Worm (Caenorhabditis elegans): ENCODE measurements around the gene nlp-5.

nlp-5 gene

DNA sequence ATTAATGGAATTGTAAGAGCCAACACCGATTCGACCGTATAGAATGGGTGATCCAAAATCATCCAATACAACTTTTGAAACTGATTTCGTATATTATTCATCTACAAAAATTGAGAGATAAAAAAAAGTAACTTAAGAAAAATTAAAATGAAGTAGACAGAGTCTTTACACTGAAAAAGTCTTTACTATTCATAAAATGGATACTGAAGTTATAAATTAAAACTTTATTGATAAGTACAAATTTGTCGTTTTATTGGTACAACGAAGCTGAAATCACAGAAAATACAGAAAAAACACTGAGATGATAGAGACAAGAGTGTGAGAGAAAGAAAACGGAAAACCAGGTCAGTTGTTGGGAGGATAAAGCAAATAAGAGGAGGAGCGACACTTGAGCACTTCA, 23.9 kb upstream of the nlp-5 start, which contains the start of gene M110.10:
Gene M110.10 (minus strand): TSS at position 101 of the 400 bp plus-strand sequence.
- no peak for TF ChIP-seq ztf-29 (GFP tag; IDR thresholded peaks at IDR 0.05)
- TF ChIP-seq cog-1 (tag; optimal IDR thresholded peaks at IDR 0.05) = no peak
- TF ChIP-seq ztf-23 (GFP tag; IDR thresholded peaks at IDR 0.05) = no peak
- TF ChIP-seq flt-1 (GFP tag; IDR thresholded peaks at IDR 0.05) = no peak
- no peak for TF ChIP-seq tab-1 (GFP tag; IDR thresholded peaks at IDR 0.05)

ce11 chrII:8216433-8216832, 21.8 kb upstream of the nlp-5 start, which contains the start of gene M110.3:
Gene M110.3, minus strand, starts transcription at chrII:8216616.
- TF ChIP-seq ztf-23 (GFP tag; IDR thresholded peaks at IDR 0.05) (no peak), T22C8.4 (GFP tag; IDR thresholded peaks at IDR 0.05) (peak; percentile 63; the same call in 1 of the 2 replicates)

- TF ChIP-seq med-1 (GFP tag; optimal IDR thresholded peaks at IDR 0.05; ENCODE audit: insufficient read depth) = no peak
- TF ChIP-seq ztf-23 (GFP tag; IDR thresholded peaks at IDR 0.05) = no peak
- no peak for TF ChIP-seq ref-1 (GFP tag; conservative IDR thresholded peaks at IDR 0.05)
- no peak for TF ChIP-seq cog-1 (tag; optimal IDR thresholded peaks at IDR 0.05)
- no peak for TF ChIP-seq tab-1 (GFP tag; IDR thresholded peaks at IDR 0.05)
- TF ChIP-seq flt-1 (GFP tag; IDR thresholded peaks at IDR 0.05) = no peak
- no peak for TF ChIP-seq T22C8.4 (GFP tag; IDR thresholded peaks at IDR 0.05)
- TF ChIP-seq klf-2 (GFP tag; conservative IDR thresholded peaks at IDR 0.05) = no peak
- TF ChIP-seq ztf-29 (GFP tag; IDR thresholded peaks at IDR 0.05) = no peak
These were observed 21.3 kb upstream of the nlp-5 start, which contains the start of gene ifg-1 for ce11 chrII:8216922-8217321. Gene ifg-1, plus strand, starts transcription at chrII:8217222.

ce11 chrII:8218266-8218665, 20.0 kb upstream of the nlp-5 start:
- no peak for TF ChIP-seq klf-2 (GFP tag; conservative IDR thresholded peaks at IDR 0.05)
- TF ChIP-seq tab-1 (GFP tag; IDR thresholded peaks at IDR 0.05) = no peak
- no peak for TF ChIP-seq ztf-23 (GFP tag; IDR thresholded peaks at IDR 0.05)
- TF ChIP-seq T22C8.4 (GFP tag; IDR thresholded peaks at IDR 0.05) = no peak
- TF ChIP-seq med-1 (GFP tag; optimal IDR thresholded peaks at IDR 0.05; ENCODE audit: insufficient read depth) = no peak
- TF ChIP-seq ztf-29 (GFP tag; IDR thresholded peaks at IDR 0.05) = no peak
- TF ChIP-seq ref-1 (GFP tag; conservative IDR thresholded peaks at IDR 0.05) = no peak
- TF ChIP-seq flt-1 (GFP tag; IDR thresholded peaks at IDR 0.05) = no peak
- TF ChIP-seq cog-1 (tag; optimal IDR thresholded peaks at IDR 0.05) = no peak

DNA sequence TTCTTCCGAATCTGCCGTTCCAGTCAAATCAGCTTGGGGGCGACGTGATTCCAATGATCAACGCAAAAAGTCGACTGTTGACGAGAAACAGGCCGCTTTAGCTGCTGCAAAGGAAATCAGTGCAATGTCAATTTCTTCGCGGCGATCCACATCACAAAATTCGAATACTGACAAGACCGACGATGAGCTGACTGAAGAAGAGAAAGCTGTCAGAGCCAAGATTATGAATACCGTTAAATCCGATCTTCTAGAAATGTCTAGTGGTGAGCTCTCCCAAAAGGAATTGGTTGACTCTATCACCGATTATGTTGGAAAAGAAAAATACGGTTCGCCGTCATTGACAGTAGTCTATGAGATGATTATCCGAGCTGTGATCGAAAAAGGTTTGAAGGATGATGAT, 18.0 kb upstream of the nlp-5 start:
- no peak for TF ChIP-seq med-1 (GFP tag; optimal IDR thresholded peaks at IDR 0.05; ENCODE audit: insufficient read depth)
- TF ChIP-seq klf-2 (GFP tag; conservative IDR thresholded peaks at IDR 0.05) = no peak
- no peak for TF ChIP-seq ztf-23 (GFP tag; IDR thresholded peaks at IDR 0.05)
- no peak for TF ChIP-seq ztf-29 (GFP tag; IDR thresholded peaks at IDR 0.05)
- TF ChIP-seq T22C8.4 (GFP tag; IDR thresholded peaks at IDR 0.05) = no peak

ce11 chrII:8222309-8223065, 15.8 kb upstream of the nlp-5 start, which contains the start of gene dab-1:
Gene dab-1, plus strand, starts transcription at chrII:8222386.
- no peak for TF ChIP-seq ref-1 (GFP tag; conservative IDR thresholded peaks at IDR 0.05)
- no peak for TF ChIP-seq cog-1 (tag; optimal IDR thresholded peaks at IDR 0.05)
- TF ChIP-seq med-1 (GFP tag; optimal IDR thresholded peaks at IDR 0.05; ENCODE audit: insufficient read depth) = no peak
- TF ChIP-seq ztf-29 (GFP tag; IDR thresholded peaks at IDR 0.05) = no peak
- TF ChIP-seq ztf-23 (GFP tag; IDR thresholded peaks at IDR 0.05) = no peak
- no peak for TF ChIP-seq klf-2 (GFP tag; conservative IDR thresholded peaks at IDR 0.05)
- TF ChIP-seq flt-1 (GFP tag; IDR thresholded peaks at IDR 0.05) = no peak
- no peak for TF ChIP-seq tab-1 (GFP tag; IDR thresholded peaks at IDR 0.05)

DNA sequence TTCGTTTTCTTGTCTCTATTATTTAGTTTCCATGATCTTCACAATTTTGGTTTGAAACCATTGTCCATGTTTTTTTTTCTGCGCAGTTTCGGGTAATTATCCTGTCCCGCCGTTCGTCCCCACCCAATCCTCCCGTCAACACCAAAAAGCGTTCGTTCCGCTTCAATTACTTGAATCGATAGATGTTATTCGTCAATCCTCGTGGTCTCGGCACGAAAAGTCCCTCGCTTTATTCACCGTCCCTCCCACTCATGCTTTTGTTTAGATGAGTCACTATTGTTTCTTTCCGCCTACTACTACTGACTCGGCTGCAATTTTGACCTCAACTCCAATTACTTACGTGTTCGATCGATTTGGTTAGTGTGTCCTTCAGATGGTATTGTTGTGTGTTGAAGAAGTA, 14.8 kb upstream of the nlp-5 start:
- TF ChIP-seq tab-1 (GFP tag; IDR thresholded peaks at IDR 0.05) (no peak), ref-1 (GFP tag; conservative IDR thresholded peaks at IDR 0.05) (no peak), ztf-29 (GFP tag; IDR thresholded peaks at IDR 0.05) (no peak), ztf-23 (GFP tag; IDR thresholded peaks at IDR 0.05) (no peak), T22C8.4 (GFP tag; IDR thresholded peaks at IDR 0.05) (no peak), med-1 (GFP tag; optimal IDR thresholded peaks at IDR 0.05; ENCODE audit: insufficient read depth) (no peak), flt-1 (GFP tag; IDR thresholded peaks at IDR 0.05) (no peak), cog-1 (tag; optimal IDR thresholded peaks at IDR 0.05) (no peak)

ce11 chrII:8223945-8224344, 14.3 kb upstream of the nlp-5 start:
- TF ChIP-seq flt-1 (GFP tag; IDR thresholded peaks at IDR 0.05) (no peak), cog-1 (tag; optimal IDR thresholded peaks at IDR 0.05) (no peak), ztf-23 (GFP tag; IDR thresholded peaks at IDR 0.05) (no peak), T22C8.4 (GFP tag; IDR thresholded peaks at IDR 0.05) (no peak), ref-1 (GFP tag; conservative IDR thresholded peaks at IDR 0.05) (no peak), tab-1 (GFP tag; IDR thresholded peaks at IDR 0.05) (no peak), klf-2 (GFP tag; conservative IDR thresholded peaks at IDR 0.05) (no peak), med-1 (GFP tag; optimal IDR thresholded peaks at IDR 0.05; ENCODE audit: insufficient read depth) (no peak), ztf-29 (GFP tag; IDR thresholded peaks at IDR 0.05) (no peak)

DNA sequence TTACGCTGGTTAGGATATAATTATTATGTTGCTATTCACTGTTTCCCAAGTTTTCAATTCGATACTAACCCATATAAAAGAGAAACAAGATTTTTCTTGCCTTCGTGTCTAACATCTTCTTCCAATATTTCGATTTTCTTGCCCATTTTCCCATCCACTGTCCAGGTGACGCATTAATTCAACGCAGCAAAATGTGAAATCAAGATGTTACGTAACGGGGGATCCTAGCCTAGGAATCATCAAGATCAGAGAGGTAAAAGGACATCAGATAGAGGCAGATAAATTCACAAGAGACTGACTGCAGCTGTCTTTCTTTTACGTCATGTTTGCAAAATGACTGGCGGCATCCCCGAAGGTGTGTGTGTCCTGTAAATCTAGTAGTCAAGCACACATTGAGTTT, 13.6 kb upstream of the nlp-5 start:
- TF ChIP-seq cog-1 (tag; optimal IDR thresholded peaks at IDR 0.05) (no peak), ref-1 (GFP tag; conservative IDR thresholded peaks at IDR 0.05) (no peak), ztf-23 (GFP tag; IDR thresholded peaks at IDR 0.05) (no peak), flt-1 (GFP tag; IDR thresholded peaks at IDR 0.05) (no peak)

ce11 chrII:8225347-8225746, 12.9 kb upstream of the nlp-5 start:
- TF ChIP-seq ztf-29 (GFP tag; IDR thresholded peaks at IDR 0.05) = no peak
- no peak for TF ChIP-seq tab-1 (GFP tag; IDR thresholded peaks at IDR 0.05)
- no peak for TF ChIP-seq cog-1 (tag; optimal IDR thresholded peaks at IDR 0.05)
- no peak for TF ChIP-seq ztf-23 (GFP tag; IDR thresholded peaks at IDR 0.05)
- TF ChIP-seq flt-1 (GFP tag; IDR thresholded peaks at IDR 0.05) = no peak
- no peak for TF ChIP-seq med-1 (GFP tag; optimal IDR thresholded peaks at IDR 0.05; ENCODE audit: insufficient read depth)
- TF ChIP-seq klf-2 (GFP tag; conservative IDR thresholded peaks at IDR 0.05) = no peak
- no peak for TF ChIP-seq ref-1 (GFP tag; conservative IDR thresholded peaks at IDR 0.05)
- TF ChIP-seq T22C8.4 (GFP tag; IDR thresholded peaks at IDR 0.05) = no peak
